Worm (Caenorhabditis elegans): ENCODE data around the gene AC8.3.

AC8.3 gene

DNA sequence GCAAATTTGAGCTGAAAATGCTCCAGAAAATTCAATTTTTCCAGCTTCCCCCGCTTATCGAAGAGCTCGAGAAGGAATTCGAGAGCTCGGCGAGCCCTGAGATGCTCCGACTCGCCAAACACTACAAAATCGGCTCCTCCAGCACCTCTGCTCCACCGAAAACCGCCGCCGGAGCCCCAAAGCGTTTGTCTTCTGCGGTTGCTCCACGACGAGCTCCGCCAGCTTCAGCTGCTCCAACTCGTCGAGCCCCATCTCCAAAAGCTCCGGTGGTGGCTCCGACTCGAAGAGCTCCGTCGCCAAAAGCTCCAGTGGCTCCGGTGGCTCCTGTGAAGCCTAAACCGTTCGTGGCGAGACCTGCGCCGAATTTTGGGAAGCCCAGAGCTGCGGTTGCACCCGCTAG lies 32.9 kb downstream of the AC8.3 start:
- no peak for TF ChIP-seq K12H6.12 (tag; optimal IDR thresholded peaks at IDR 0.05)
- no peak for TF ChIP-seq madf-3 (GFP tag; IDR thresholded peaks at IDR 0.05)
- no peak for TF ChIP-seq F52B5.7 (tag; optimal IDR thresholded peaks at IDR 0.05)
- TF ChIP-seq bed-1 (GFP tag; IDR thresholded peaks at IDR 0.05) = 0 out of 2 replicates have a peak, but pooled peaks have one; percentile 64
- TF ChIP-seq nfyb-1 (GFP tag; IDR thresholded peaks at IDR 0.05) = 0 out of 2 replicates have a peak, but pooled peaks have one; percentile 22
- no peak for TF ChIP-seq let-526 (GFP tag; IDR thresholded peaks at IDR 0.05)
- no peak for TF ChIP-seq T26A5.8 (tag; optimal IDR thresholded peaks at IDR 0.05)
- no peak for TF ChIP-seq ekl-4 (GFP tag; IDR thresholded peaks at IDR 0.05)
- peak; percentile 76 for TF ChIP-seq zfh-2 (GFP tag; conservative IDR thresholded peaks at IDR 0.05)
- no peak for TF ChIP-seq him-1 (tag; optimal IDR thresholded peaks at IDR 0.05)
- TF ChIP-seq ZK185.1 (tag; optimal IDR thresholded peaks at IDR 0.05; ENCODE audit: poor library complexity, severe bottlenecking) = no peak
- TF ChIP-seq nhr-90 (tag; optimal IDR thresholded peaks at IDR 0.05) = no peak
- no peak for TF ChIP-seq sdz-38 (tag; optimal IDR thresholded peaks at IDR 0.05)
- TF ChIP-seq lir-1 (GFP tag; conservative IDR thresholded peaks at IDR 0.05) = no peak
- TF ChIP-seq ztf-6 (GFP tag; IDR thresholded peaks at IDR 0.05) = no peak
- peak; percentile 90 for TF ChIP-seq egrh-3 (GFP tag; IDR thresholded peaks at IDR 0.05)
- TF ChIP-seq B0336.3 (GFP tag; IDR thresholded peaks at IDR 0.05) = no peak
- no peak for TF ChIP-seq Y67H2A.10 (GFP tag; conservative IDR thresholded peaks at IDR 0.05)
- TF ChIP-seq hmg-20 (GFP tag; IDR thresholded peaks at IDR 0.05) = no peak
- no peak for TF ChIP-seq ceh-79 (tag; optimal IDR thresholded peaks at IDR 0.05)
- no peak for TF ChIP-seq ztf-22 (GFP tag; optimal IDR thresholded peaks at IDR 0.05)

DNA sequence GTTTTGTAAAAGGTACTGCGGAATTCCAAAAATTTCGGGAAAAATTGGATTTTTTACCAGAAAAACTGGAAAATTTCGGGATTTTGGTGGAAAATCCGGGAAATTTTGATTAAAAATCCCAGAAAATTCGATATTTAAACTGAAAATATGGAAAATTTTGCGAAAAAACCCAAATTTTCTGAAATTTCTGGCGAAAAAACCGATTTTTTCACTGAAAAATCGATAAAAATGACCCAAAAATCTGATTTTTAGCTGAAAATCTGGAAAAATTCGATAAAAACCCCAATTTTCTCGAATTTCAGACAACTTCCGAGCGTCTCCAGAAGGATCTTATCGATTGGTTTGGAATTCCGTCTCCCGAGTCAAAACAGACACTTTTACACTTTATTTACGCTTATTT lies 36.7 kb downstream of the AC8.3 start, which contains the start of gene T08D2.8:
TSS of gene T08D2.8 (plus strand) at position 301 of the 400 bp plus-strand sequence.
- TF ChIP-seq Y56A3A.18 (GFP tag; IDR thresholded peaks at IDR 0.05) (no peak), mes-4 (tag; optimal IDR thresholded peaks at IDR 0.05) (no peak), chd-7 (tag; optimal IDR thresholded peaks at IDR 0.05) (no peak), F57A8.1 (GFP tag; optimal IDR thresholded peaks at IDR 0.05) (no peak), ets-4 (GFP tag; optimal IDR thresholded peaks at IDR 0.05) (no peak), Y67H2A.10 (GFP tag; conservative IDR thresholded peaks at IDR 0.05) (no peak), mxl-1 (tag; optimal IDR thresholded peaks at IDR 0.05) (no peak), lsy-27 (tag; optimal IDR thresholded peaks at IDR 0.05; ENCODE audit: borderline replicate concordance, insufficient read depth) (no peak), F49E8.2 (tag; optimal IDR thresholded peaks at IDR 0.05; ENCODE audit: insufficient read depth) (no peak), ekl-4 (GFP tag; IDR thresholded peaks at IDR 0.05) (no peak), madf-3 (GFP tag; IDR thresholded peaks at IDR 0.05) (no peak)

DNA sequence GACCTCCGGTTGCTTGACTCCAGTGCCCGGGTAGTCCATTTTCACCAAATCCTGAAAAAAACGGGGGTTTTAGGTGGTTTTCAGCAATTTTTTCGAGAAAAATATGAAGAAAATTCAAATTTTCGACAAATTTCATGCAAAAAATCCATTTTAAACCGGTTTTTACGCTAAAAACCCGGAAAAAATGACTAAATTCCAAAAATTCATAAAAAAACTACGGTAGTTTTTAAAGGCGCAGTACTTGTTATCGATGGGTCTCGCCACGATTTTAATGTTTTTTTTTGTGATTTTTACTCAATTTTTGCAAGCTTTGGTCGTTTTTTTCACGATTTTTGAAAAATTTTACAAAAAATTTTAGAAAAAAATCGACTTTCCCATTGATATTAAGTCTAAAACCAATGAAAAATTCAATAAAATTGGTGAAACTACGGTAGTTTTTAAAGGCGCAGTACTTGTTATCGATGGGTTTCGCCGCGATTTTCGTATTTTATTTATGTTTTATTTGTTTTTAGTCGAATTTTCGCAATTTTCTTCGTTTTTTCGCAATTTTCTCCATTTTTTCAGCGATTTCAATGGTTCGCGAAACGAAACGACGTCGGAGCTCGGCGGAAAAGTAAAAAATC lies 47.0 kb downstream of the AC8.3 start, which contains the start of the genes T08D2.6 and chkr-1:
TSS of gene T08D2.6 (minus strand) at position 51 of the 623 bp plus-strand sequence.
TSS of gene chkr-1 (plus strand) at position 573 of the 623 bp plus-strand sequence.
- peak; percentile 58; the same call in 1 of the 2 replicates for TF ChIP-seq ceh-91 (GFP tag; IDR thresholded peaks at IDR 0.05)
- TF ChIP-seq D2030.7 (GFP tag; IDR thresholded peaks at IDR 0.05) = peak; percentile 80
- TF ChIP-seq F33H1.4 (GFP tag; IDR thresholded peaks at IDR 0.05) = peak; percentile 93
- TF ChIP-seq xnd-1 (tag; optimal IDR thresholded peaks at IDR 0.05) = peak; percentile 79
- TF ChIP-seq lsl-1 (GFP tag; optimal IDR thresholded peaks at IDR 0.05) = peak; percentile 66
- TF ChIP-seq madf-8 (GFP tag; conservative IDR thresholded peaks at IDR 0.05) = peak; percentile 47
- TF ChIP-seq hmg-1.2 (GFP tag; IDR thresholded peaks at IDR 0.05) = 0 out of 2 replicates have a peak, but pooled peaks have one; percentile 12
- peak; percentile 82 for TF ChIP-seq madf-6 (GFP tag; IDR thresholded peaks at IDR 0.05)

Measured in whole organism, young adult.